Fruit fly (Drosophila melanogaster): ENCODE data around the gene bcn92.

The bcn92 gene

DNA sequence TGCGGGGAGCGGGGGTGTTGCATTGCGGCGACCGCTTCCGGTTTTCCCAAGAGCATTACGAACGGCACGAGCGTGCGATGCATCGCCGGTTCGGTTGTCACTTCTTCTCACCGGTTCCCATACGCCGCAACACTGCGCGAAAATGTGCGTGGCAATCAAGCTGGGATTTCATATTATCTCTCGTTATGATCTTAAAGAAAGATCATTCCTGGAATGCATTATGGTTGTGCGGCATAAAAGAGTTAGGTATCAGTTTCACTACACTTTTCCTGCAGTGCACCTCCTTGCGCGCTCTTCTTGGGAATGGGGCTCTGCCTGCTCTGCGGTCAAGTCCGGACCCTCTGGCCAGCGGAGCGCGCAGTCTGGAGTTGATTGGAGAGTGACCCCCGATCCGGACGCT, 16.7 kb upstream of the bcn92 start (continued):
- TF ChIP-seq PHDP (tag; optimal IDR thresholded peaks at IDR 0.05) (no peak), Usf (GFP tag; optimal IDR thresholded peaks at IDR 0.05) (no peak), nerfin-1 (tag; optimal IDR thresholded peaks at IDR 0.05) (no peak), slou (GFP tag; optimal IDR thresholded peaks at IDR 0.05) (no peak), cad (GFP tag; optimal IDR thresholded peaks at IDR 0.05) (no peak), gem (tag; optimal IDR thresholded peaks at IDR 0.05) (peak; percentile 60), Nf-YB (GFP tag; optimal IDR thresholded peaks at IDR 0.05) (no peak), CG3847 (GFP tag; IDR thresholded peaks at IDR 0.05) (no peak), ash1 (GFP tag; optimal IDR thresholded peaks at IDR 0.05) (no peak), gt (GFP tag; IDR thresholded peaks at IDR 0.05) (no peak), CG7786 (GFP tag; optimal IDR thresholded peaks at IDR 0.05) (no peak), tap (tag; optimal IDR thresholded peaks at IDR 0.05) (peak; percentile 18), Hr3 (GFP tag; optimal IDR thresholded peaks at IDR 0.05) (peak; percentile 42), zen2 (GFP tag; IDR thresholded peaks at IDR 0.05; ENCODE audit: partially characterized antibody) (no peak), Spps (tag; optimal IDR thresholded peaks at IDR 0.05) (no peak), al (GFP tag; IDR thresholded peaks at IDR 0.05) (no peak), hb (GFP tag; IDR thresholded peaks at IDR 0.05; ENCODE audit: partially characterized antibody) (no peak), CG12236 (GFP tag; optimal IDR thresholded peaks at IDR 0.05) (no peak), h (optimal IDR thresholded peaks at IDR 0.05) (no peak), Oaz (GFP tag; IDR thresholded peaks at IDR 0.05) (no peak), NK7.1 (GFP tag; optimal IDR thresholded peaks at IDR 0.05) (no peak), CG10654 (GFP tag; optimal IDR thresholded peaks at IDR 0.05) (no peak), CG13894 (tag; optimal IDR thresholded peaks at IDR 0.05) (no peak), CG16863 (GFP tag; optimal IDR thresholded peaks at IDR 0.05) (peak; percentile 34), Pdp1 (GFP tag; optimal IDR thresholded peaks at IDR 0.05) (no peak), croc (GFP tag; conservative IDR thresholded peaks at IDR 0.05) (no peak; the same call in 2 of the 3 replicates), CG7963 (GFP tag; IDR thresholded peaks at IDR 0.05; ENCODE audit: partially characterized antibody) (no peak), emc (GFP tag; optimal IDR thresholded peaks at IDR 0.05) (no peak), ro (GFP tag; IDR thresholded peaks at IDR 0.05) (no peak), Opbp (GFP tag; IDR thresholded peaks at IDR 0.05; ENCODE audit: partially characterized antibody) (no peak), pros (GFP tag; optimal IDR thresholded peaks at IDR 0.05) (no peak), org-1 (GFP tag; optimal IDR thresholded peaks at IDR 0.05) (peak; percentile 27), CG15269 (tag; optimal IDR thresholded peaks at IDR 0.05) (no peak), CG11093 (GFP tag; IDR thresholded peaks at IDR 0.05) (no peak), sna (GFP tag; IDR thresholded peaks at IDR 0.05; ENCODE audit: partially characterized antibody) (no peak), CG6654 (GFP tag; optimal IDR thresholded peaks at IDR 0.05) (no peak), CG17359 (tag; optimal IDR thresholded peaks at IDR 0.05) (peak; percentile 71), exex (tag; optimal IDR thresholded peaks at IDR 0.05) (no peak), gcm2 (GFP tag; optimal IDR thresholded peaks at IDR 0.05) (no peak), CG18619 (GFP tag; optimal IDR thresholded peaks at IDR 0.05) (no peak), corto (GFP tag; optimal IDR thresholded peaks at IDR 0.05) (no peak), klu (GFP tag; IDR thresholded peaks at IDR 0.05) (no peak), CG9609 (GFP tag; optimal IDR thresholded peaks at IDR 0.05) (no peak), Sry-δ (GFP tag; optimal IDR thresholded peaks at IDR 0.05) (no peak), nau (GFP tag; optimal IDR thresholded peaks at IDR 0.05) (no peak), esg (GFP tag; conservative IDR thresholded peaks at IDR 0.05) (peak; percentile 51), fu2 (GFP tag; optimal IDR thresholded peaks at IDR 0.05) (no peak), CG32767 (GFP tag; IDR thresholded peaks at IDR 0.05) (peak; percentile 12; the same call in 1 of the 2 replicates), CG7372 (GFP tag; IDR thresholded peaks at IDR 0.05) (no peak), NC2α (GFP tag; optimal IDR thresholded peaks at IDR 0.05) (no peak), Asciz (GFP tag; optimal IDR thresholded peaks at IDR 0.05) (peak; percentile 44), fd64A (GFP tag; optimal IDR thresholded peaks at IDR 0.05) (no peak)

Data from whole organism, embryonic.